Fruit fly (Drosophila melanogaster): ENCODE data around the gene CG12713.

The CG12713 gene

DNA sequence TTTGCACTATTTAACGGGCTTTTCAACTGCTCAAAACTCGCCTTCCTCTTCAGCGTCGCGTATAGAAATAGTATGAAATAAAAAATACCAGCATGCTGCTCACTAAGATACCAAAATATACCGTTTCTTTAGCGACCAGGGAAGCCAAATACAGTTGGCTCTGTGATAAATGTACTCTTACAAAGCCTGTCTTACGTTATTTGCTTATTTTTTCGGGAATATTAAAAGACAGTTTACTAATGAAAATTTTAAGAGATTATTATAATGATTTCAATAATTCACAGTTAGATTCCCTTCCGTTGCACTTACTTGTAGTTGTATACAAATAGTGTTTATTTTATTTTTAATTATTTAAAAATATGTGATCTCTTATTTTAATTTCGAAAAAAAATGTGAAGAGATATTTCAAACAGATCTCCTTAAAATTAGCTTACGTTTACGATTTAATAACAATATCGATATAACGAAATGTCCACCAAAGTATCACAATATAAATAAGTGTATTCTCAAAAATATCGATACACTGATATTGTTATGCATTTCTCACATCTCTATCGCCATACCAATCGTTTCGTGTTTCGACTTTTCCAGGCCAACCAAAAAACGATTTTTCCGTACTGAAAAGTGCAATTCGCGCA, 5.8 kb upstream of the CG12713 start, which contains the start of the genes DCP2 and dbo (continued):
- no peak for TF ChIP-seq peb (GFP tag; IDR thresholded peaks at IDR 0.05)
- peak; percentile 85 for TF ChIP-seq row (GFP tag; IDR thresholded peaks at IDR 0.05)
- TF ChIP-seq odd (GFP tag; optimal IDR thresholded peaks at IDR 0.05), result no peak
- TF ChIP-seq nerfin-2 (GFP tag; IDR thresholded peaks at IDR 0.05; ENCODE audit: partially characterized antibody), result peak; percentile 74
- TF ChIP-seq cas (GFP tag; IDR thresholded peaks at IDR 0.05), result peak; percentile 13; the same call in 1 of the 2 replicates
- no peak for TF ChIP-seq slp2 (GFP tag; optimal IDR thresholded peaks at IDR 0.05)
- TF ChIP-seq cg (GFP tag; optimal IDR thresholded peaks at IDR 0.05), result no peak
- TF ChIP-seq sima (GFP tag; optimal IDR thresholded peaks at IDR 0.05), result no peak
- no peak for TF ChIP-seq Doc2 (GFP tag; IDR thresholded peaks at IDR 0.05)
- peak; percentile 86 for TF ChIP-seq CG13287 (GFP tag; IDR thresholded peaks at IDR 0.05; ENCODE audit: partially characterized antibody)
- TF ChIP-seq maf-S (GFP tag; optimal IDR thresholded peaks at IDR 0.05), result peak; percentile 21
- no peak for TF ChIP-seq usp (GFP tag; optimal IDR thresholded peaks at IDR 0.05)
- peak; percentile 88 for TF ChIP-seq bbx (GFP tag; IDR thresholded peaks at IDR 0.05; ENCODE audit: partially characterized antibody)
- TF ChIP-seq CG31388 (GFP tag; optimal IDR thresholded peaks at IDR 0.05), result peak; percentile 51
- no peak for TF ChIP-seq CG33213 (GFP tag; optimal IDR thresholded peaks at IDR 0.05)
- TF ChIP-seq CG12104 (GFP tag; optimal IDR thresholded peaks at IDR 0.05), result peak; percentile 58
- peak; percentile 60 for TF ChIP-seq CG3281 (GFP tag; optimal IDR thresholded peaks at IDR 0.05)
- no peak for TF ChIP-seq sim (GFP tag; IDR thresholded peaks at IDR 0.05)
- no peak for TF ChIP-seq CG8281 (tag; optimal IDR thresholded peaks at IDR 0.05)
- no peak for TF ChIP-seq CG17802 (tag; optimal IDR thresholded peaks at IDR 0.05)
- TF ChIP-seq CG11723 (GFP tag; optimal IDR thresholded peaks at IDR 0.05), result peak; percentile 34
- TF ChIP-seq Hmr (GFP tag; optimal IDR thresholded peaks at IDR 0.05), result peak; percentile 54
- TF ChIP-seq CG15696 (tag; optimal IDR thresholded peaks at IDR 0.05), result peak; percentile 58
- TF ChIP-seq CG8388 (GFP tag; optimal IDR thresholded peaks at IDR 0.05), result peak; percentile 70
- peak; percentile 86 for TF ChIP-seq Med (GFP tag)
- TF ChIP-seq cato (GFP tag; optimal IDR thresholded peaks at IDR 0.05; ENCODE audit: borderline replicate concordance), result peak; percentile 19
- TF ChIP-seq corto (GFP tag; optimal IDR thresholded peaks at IDR 0.05), result peak; percentile 8
- TF ChIP-seq CG9609 (GFP tag; optimal IDR thresholded peaks at IDR 0.05), result no peak
- TF ChIP-seq Nf-YA (GFP tag; IDR thresholded peaks at IDR 0.05), result no peak; the same call in 1 of the 2 replicates
- peak; percentile 71 for TF ChIP-seq al (GFP tag; IDR thresholded peaks at IDR 0.05)
- TF ChIP-seq CG6791 (GFP tag; IDR thresholded peaks at IDR 0.05; ENCODE audit: partially characterized antibody), result peak; percentile 82
- no peak for TF ChIP-seq eve (GFP tag; optimal IDR thresholded peaks at IDR 0.05)
- no peak for TF ChIP-seq ap (GFP tag; IDR thresholded peaks at IDR 0.05)
- TF ChIP-seq C15 (GFP tag; IDR thresholded peaks at IDR 0.05), result 0 out of 3 replicates have a peak, but pooled peaks have one; percentile 47
- no peak for TF ChIP-seq CG12219 (GFP tag; optimal IDR thresholded peaks at IDR 0.05)
- TF ChIP-seq Drgx (GFP tag; IDR thresholded peaks at IDR 0.05), result peak; percentile 65
- peak; percentile 4; the same call in 1 of the 2 replicates for TF ChIP-seq chm (GFP tag; IDR thresholded peaks at IDR 0.05)
- TF ChIP-seq Rfx (GFP tag; IDR thresholded peaks at IDR 0.05), result peak; percentile 76
- TF ChIP-seq dm (GFP tag; optimal IDR thresholded peaks at IDR 0.05), result no peak
- TF ChIP-seq CG32532 (GFP tag; IDR thresholded peaks at IDR 0.05), result peak; percentile 86
- TF ChIP-seq kay (GFP tag; optimal IDR thresholded peaks at IDR 0.05), result no peak
- no peak for TF ChIP-seq CG3838 (GFP tag; optimal IDR thresholded peaks at IDR 0.05)
- TF ChIP-seq z (GFP tag; IDR thresholded peaks at IDR 0.05), result no peak
- no peak; the same call in 1 of the 3 replicates for TF ChIP-seq zen2 (GFP tag; IDR thresholded peaks at IDR 0.05; ENCODE audit: partially characterized antibody)
- TF ChIP-seq CG30020 (tag; optimal IDR thresholded peaks at IDR 0.05), result peak; percentile 69
- 0 out of 2 replicates have a peak, but pooled peaks have one; percentile 17 for TF ChIP-seq CG11696 (GFP tag; IDR thresholded peaks at IDR 0.05)
- no peak for TF ChIP-seq CG17912 (GFP tag; optimal IDR thresholded peaks at IDR 0.05)
- TF ChIP-seq CG8290 (GFP tag; optimal IDR thresholded peaks at IDR 0.05), result no peak
- peak in 1 of 2 experiments; percentile 52 for TF ChIP-seq CG8290 (tag; optimal IDR thresholded peaks at IDR 0.05)
- TF ChIP-seq Max (GFP tag; optimal IDR thresholded peaks at IDR 0.05), result no peak

Measured in whole organism, embryonic.